Worm (Caenorhabditis elegans) whole organism, L1 larva: ENCODE results near the gene fbxb-20.

ENCODE experiments used
- C16A3.4 ChIP-seq: fragments of 150-350 bp; optimal IDR thresholded peaks from 2 replicates; lab custom pipeline; 2014; ENCODE audit warnings: missing biosample characterization, missing genetic modification characterization
- C34B4.2 ChIP-seq: sonication (generic microtip); optimal IDR thresholded peaks from 2 replicates; lab custom pipeline; 2017; ENCODE audit warnings: mild to moderate bottlenecking, missing genetic modification characterization, missing compliant biosample characterization
- ama-1 ChIP-seq: fragments of 150-350 bp; optimal IDR thresholded peaks from 2 replicates; lab custom pipeline; 2014
- ceh-88 ChIP-seq: fragments of 200-800 bp; sonication (Bioruptor generic); IDR thresholded peaks from 2 replicates; pipeline ENCODE4 v1.3.6; 2022; ENCODE audit warnings: missing genetic modification characterization, missing compliant biosample characterization
- ceh-90 ChIP-seq: sonication (generic microtip); optimal IDR thresholded peaks from 2 replicates; lab custom pipeline; 2016; ENCODE audit warnings: missing genetic modification characterization, missing compliant biosample characterization
- ces-1 ChIP-seq: fragments of 150-350 bp; optimal IDR thresholded peaks from 2 replicates; lab custom pipeline; 2014; ENCODE audit warnings: missing biosample characterization, missing genetic modification reagents, missing genetic modification characterization
- dpl-1 ChIP-seq, 3 experiments: fragments of 150-350 bp in 2 of 3; sonication (generic microtip) in 1 of 3; optimal IDR thresholded peaks; 2 replicates each; lab custom pipeline; 2014 to 2017; ENCODE audit warnings: missing biosample characterization in 3 of 3, missing genetic modification characterization in 3 of 3, missing genetic modification reagents in 3 of 3
- dsc-1 ChIP-seq: sonication (generic microtip); optimal IDR thresholded peaks from 2 replicates; lab custom pipeline; 2016; ENCODE audit warnings: mild to moderate bottlenecking, missing genetic modification characterization, missing compliant biosample characterization
- efl-1 ChIP-seq, 4 experiments: fragments of 150-350 bp; optimal IDR thresholded peaks in 3 of 4; peaks in 1 of 4; 1 replicate in 1 of 4; 2 replicates in 3 of 4; lab custom pipeline; 2014; ENCODE audit warnings: missing biosample characterization in 2 of 4, missing genetic modification characterization in 2 of 4, missing genetic modification reagents in 2 of 4
- efl-3 ChIP-seq: fragments of 200-800 bp; sonication (Bioruptor generic); optimal IDR thresholded peaks from 2 replicates; lab custom pipeline; 2018; ENCODE audit warnings: mild to moderate bottlenecking, missing genetic modification characterization, missing compliant biosample characterization
- elt-2 ChIP-seq: sonication (generic microtip); optimal IDR thresholded peaks from 2 replicates; lab custom pipeline; 2016; ENCODE audit warnings: missing genetic modification characterization, mild to moderate bottlenecking, inconsistent platforms, missing compliant biosample characterization, missing genetic modification reagents
- fkh-4 ChIP-seq: sonication (generic microtip); optimal IDR thresholded peaks from 2 replicates; lab custom pipeline; 2016; ENCODE audit warnings: missing compliant biosample characterization, missing genetic modification characterization, borderline replicate concordance
- hpl-2 ChIP-seq: fragments of 150-350 bp; optimal IDR thresholded peaks from 2 replicates; lab custom pipeline; 2014; ENCODE audit warnings: missing biosample characterization, missing genetic modification reagents, missing genetic modification characterization
- mef-2 ChIP-seq: fragments of 150-350 bp; optimal IDR thresholded peaks from 2 replicates; lab custom pipeline; 2014; ENCODE audit warnings: missing biosample characterization, missing genetic modification characterization
- mep-1 ChIP-seq: fragments of 150-350 bp; optimal IDR thresholded peaks from 2 replicates; lab custom pipeline; 2014; ENCODE audit warnings: missing biosample characterization, missing genetic modification characterization
- nhr-11 ChIP-seq: fragments of 150-350 bp; optimal IDR thresholded peaks from 2 replicates; lab custom pipeline; 2014; ENCODE audit warnings: missing biosample characterization, missing genetic modification characterization
- nhr-19 ChIP-seq: fragments of 200-800 bp; sonication (Bioruptor generic); conservative IDR thresholded peaks from 2 replicates; pipeline ENCODE4 v1.3.6; 2022; ENCODE audit warnings: missing genetic modification characterization, missing compliant biosample characterization
- nhr-20 ChIP-seq: sonication (generic microtip); optimal IDR thresholded peaks from 2 replicates; lab custom pipeline; 2016; ENCODE audit warnings: mild to moderate bottlenecking, missing genetic modification characterization, missing compliant biosample characterization
- nhr-47 ChIP-seq: sonication (generic microtip); optimal IDR thresholded peaks from 2 replicates; lab custom pipeline; 2016; ENCODE audit warnings: mild to moderate bottlenecking, missing genetic modification characterization, moderate library complexity, missing compliant biosample characterization
- nhr-77 ChIP-seq: fragments of 150-350 bp; optimal IDR thresholded peaks from 2 replicates; lab custom pipeline; 2014; ENCODE audit warnings: missing biosample characterization, missing genetic modification characterization
- nhr-84 ChIP-seq: sonication (generic microtip); optimal IDR thresholded peaks from 2 replicates; lab custom pipeline; 2017; ENCODE audit warnings: missing biosample characterization, missing genetic modification characterization
- nhr-90 ChIP-seq: sonication (generic microtip); optimal IDR thresholded peaks from 2 replicates; lab custom pipeline; 2016; ENCODE audit warnings: mild to moderate bottlenecking, missing genetic modification characterization, missing compliant biosample characterization; ENCODE audit not compliant: poor library complexity
- pax-3 ChIP-seq: fragments of 200-800 bp; sonication (Bioruptor generic); optimal IDR thresholded peaks from 2 replicates; lab custom pipeline; 2018; ENCODE audit warnings: mild to moderate bottlenecking, missing genetic modification characterization, moderate library complexity, missing compliant biosample characterization
- pqm-1 ChIP-seq: sonication (generic microtip); optimal IDR thresholded peaks from 3 replicates; lab custom pipeline; 2017; ENCODE audit warnings: missing biosample characterization, missing genetic modification characterization
- skn-1 ChIP-seq: fragments of 150-350 bp; optimal IDR thresholded peaks from 2 replicates; lab custom pipeline; 2014; ENCODE audit warnings: missing biosample characterization, missing genetic modification characterization
- snpc-4 ChIP-seq: fragments of 150-350 bp; optimal IDR thresholded peaks from 2 replicates; lab custom pipeline; 2014; ENCODE audit warnings: missing biosample characterization, missing genetic modification characterization
- sox-4 ChIP-seq: sonication (generic microtip); optimal IDR thresholded peaks from 2 replicates; lab custom pipeline; 2016; ENCODE audit warnings: missing genetic modification characterization, missing compliant biosample characterization
- sptf-1 ChIP-seq: fragments of 150-350 bp; optimal IDR thresholded peaks from 2 replicates; lab custom pipeline; 2014; ENCODE audit warnings: missing biosample characterization, missing genetic modification characterization
- swsn-7 ChIP-seq: sonication (generic microtip); optimal IDR thresholded peaks from 2 replicates; lab custom pipeline; 2016; ENCODE audit warnings: missing genetic modification characterization, missing compliant biosample characterization
- unc-130 ChIP-seq: fragments of 150-350 bp; optimal IDR thresholded peaks from 2 replicates; lab custom pipeline; 2017; ENCODE audit warnings: missing biosample characterization, missing genetic modification characterization, inconsistent platforms
- xbp-1 ChIP-seq: sonication (generic microtip); optimal IDR thresholded peaks from 2 replicates; lab custom pipeline; 2016; ENCODE audit warnings: missing genetic modification characterization, missing compliant biosample characterization
- zag-1 ChIP-seq: fragments of 150-350 bp; optimal IDR thresholded peaks from 2 replicates; lab custom pipeline; 2014; ENCODE audit warnings: missing biosample characterization, missing genetic modification characterization
- ztf-11 ChIP-seq, 2 experiments: sonication (generic microtip); optimal IDR thresholded peaks; 2 replicates each; lab custom pipeline; 2016 to 2017; ENCODE audit warnings: missing genetic modification characterization in 2 of 2, missing biosample characterization in 1 of 2, missing compliant biosample characterization in 1 of 2
- ztf-4 ChIP-seq: fragments of 150-350 bp; optimal IDR thresholded peaks from 2 replicates; lab custom pipeline; 2014; ENCODE audit warnings: missing biosample characterization, missing genetic modification characterization

Gene fbxb-20

ce11 chrII:1672673-1673072 lies 22.3 kb upstream of the fbxb-20 start:
- TF ChIP-seq pqm-1 (no peak), sox-4 (tag; lab: Kevin White, UChicago) (no peak)

ce11 chrII:1670985-1671384 lies 20.6 kb upstream of the fbxb-20 start:
- TF ChIP-seq snpc-4 (tag; lab: Kevin White, UChicago) (no peak), ztf-4 (tag; lab: Kevin White, UChicago) (no peak), efl-1 (optimal IDR thresholded peaks at IDR 0.05; lab: Kevin White, UChicago) (no peak), efl-1 (GFP tag; optimal IDR thresholded peaks at IDR 0.05 in 1 of 2; lab: Kevin White, UChicago) (peak in 1 of 2 experiments; percentile 23), pax-3 (tag; lab: Kevin White, UChicago) (no peak)

- TF ChIP-seq ceh-90 (tag; lab: Kevin White, UChicago): no peak
- no peak for TF ChIP-seq sptf-1 (tag; lab: Kevin White, UChicago)
- no peak for TF ChIP-seq nhr-20 (tag; lab: Kevin White, UChicago)
- peak; percentile 77 for TF ChIP-seq elt-2 (tag; lab: Kevin White, UChicago)
These were observed 20.0 kb upstream of the fbxb-20 start, which contains the start of gene nhx-6 for ce11 chrII:1670260-1670879. nhx-6 (plus strand) TSS chrII:1670829.

- TF ChIP-seq nhr-47 (tag; lab: Kevin White, UChicago): no peak
- TF ChIP-seq nhr-19 (GFP tag; lab: Robert Waterston, UW): no peak
- TF ChIP-seq mep-1 (tag; lab: Kevin White, UChicago): no peak
- TF ChIP-seq ztf-4 (tag; lab: Kevin White, UChicago): no peak
- TF ChIP-seq mef-2 (tag; lab: Kevin White, UChicago): no peak
- TF ChIP-seq unc-130 (tag; lab: Kevin White, UChicago): no peak
- TF ChIP-seq sptf-1 (tag; lab: Kevin White, UChicago): no peak
- TF ChIP-seq zag-1 (tag; lab: Kevin White, UChicago): no peak
- no peak for TF ChIP-seq dsc-1
- TF ChIP-seq nhr-84 (tag; lab: Kevin White, UChicago): no peak
- TF ChIP-seq efl-3 (GFP tag; lab: Kevin White, UChicago): no peak
These were observed 18.5 kb upstream of the fbxb-20 start, which contains the start of gene srw-97 for ce11 chrII:1668913-1669312. srw-97 (minus strand) TSS chrII:1669013.

- no peak for TF ChIP-seq C34B4.2 (tag; lab: Kevin White, UChicago)
- no peak for TF ChIP-seq pqm-1
- TF ChIP-seq ama-1 (lab: Kevin White, UChicago): no peak
- no peak for TF ChIP-seq fkh-4 (tag; lab: Kevin White, UChicago)
- no peak for TF ChIP-seq skn-1
- TF ChIP-seq xbp-1 (tag; lab: Kevin White, UChicago): no peak
- TF ChIP-seq C16A3.4 (tag; lab: Kevin White, UChicago): no peak
- no peak for TF ChIP-seq ztf-11 (tag; optimal IDR thresholded peaks at IDR 0.05; lab: Kevin White, UChicago)
- no peak for TF ChIP-seq sptf-1 (tag; lab: Kevin White, UChicago)
- TF ChIP-seq hpl-2 (GFP tag; lab: Kevin White, UChicago): no peak
- TF ChIP-seq nhr-77 (tag; lab: Kevin White, UChicago): no peak
- no peak for TF ChIP-seq nhr-90 (tag; lab: Kevin White, UChicago)
- no peak for TF ChIP-seq nhr-11
- TF ChIP-seq ceh-88 (GFP tag; lab: Robert Waterston, UW): no peak
- TF ChIP-seq ces-1 (GFP tag; lab: Kevin White, UChicago): no peak
- no peak for TF ChIP-seq dpl-1 (GFP tag; optimal IDR thresholded peaks at IDR 0.05; lab: Kevin White, UChicago)
- no peak for TF ChIP-seq swsn-7 (tag; lab: Kevin White, UChicago)
These were observed 15.6 kb upstream of the fbxb-20 start, which contains the start of gene srlf-29 for ce11 chrII:1666025-1666424. srlf-29 (plus strand) TSS chrII:1666325.
